Worm (Caenorhabditis elegans): ENCODE results near the gene tag-30.

The tag-30 gene

ce11 chrIV:11820067-11820913, 34.7 kb downstream of the tag-30 start:
- TF ChIP-seq ceh-9 (tag; optimal IDR thresholded peaks at IDR 0.05) = no peak
- no peak for TF ChIP-seq elt-4 (tag; optimal IDR thresholded peaks at IDR 0.05)
- TF ChIP-seq ceh-31 (tag; optimal IDR thresholded peaks at IDR 0.05) = no peak
- no peak for TF ChIP-seq lin-11 (tag; optimal IDR thresholded peaks at IDR 0.05)
- TF ChIP-seq ama-1 (optimal IDR thresholded peaks at IDR 0.05) = peak; percentile 63

ce11 chrIV:11813901-11814300, 41.1 kb downstream of the tag-30 start, which contains the start of gene M117.1:
TSS of gene M117.1 (plus strand) at chrIV:11814247.
- no peak for TF ChIP-seq pat-9 (tag; optimal IDR thresholded peaks at IDR 0.05)
- TF ChIP-seq F13H6.1 (tag; optimal IDR thresholded peaks at IDR 0.05) = no peak
- TF ChIP-seq gmeb-2 (tag; optimal IDR thresholded peaks at IDR 0.05) = no peak
- TF ChIP-seq ahr-1 (tag; optimal IDR thresholded peaks at IDR 0.05) = no peak
- TF ChIP-seq lin-11 (tag; optimal IDR thresholded peaks at IDR 0.05) = no peak
- TF ChIP-seq fax-1 (tag; optimal IDR thresholded peaks at IDR 0.05) = no peak

- TF ChIP-seq C08G9.2 (tag; optimal IDR thresholded peaks at IDR 0.05) = no peak
- TF ChIP-seq K09A11.1 (tag; optimal IDR thresholded peaks at IDR 0.05; ENCODE audit: insufficient read depth) = no peak
Observed at ce11 chrIV:11812017-11812416, 42.9 kb downstream of the tag-30 start.

DNA sequence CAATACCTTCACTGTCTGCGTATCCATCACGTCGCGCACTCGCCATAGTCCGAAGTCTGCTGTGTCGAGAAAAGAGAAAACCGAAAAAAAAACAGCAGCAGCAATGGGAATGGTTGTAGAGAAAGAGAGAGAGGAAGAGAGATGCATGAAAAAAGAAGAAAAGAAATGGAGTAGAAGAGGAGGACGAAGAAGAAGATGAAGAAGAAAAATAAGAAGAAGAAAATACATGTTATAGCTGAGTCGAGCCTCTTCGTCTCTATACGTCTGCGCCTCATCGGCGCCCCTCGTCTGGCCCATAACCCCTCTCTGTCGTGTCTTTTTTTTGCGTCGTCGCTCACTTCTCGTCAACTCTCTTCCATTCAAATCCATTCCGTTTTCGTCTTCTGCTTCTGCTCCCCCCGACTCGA, 45.2 kb downstream of the tag-30 start:
- peak; percentile 73 for TF ChIP-seq nfya-1 (tag; optimal IDR thresholded peaks at IDR 0.05)
- TF ChIP-seq tbx-2 (tag; optimal IDR thresholded peaks at IDR 0.05) = peak; percentile 66
- peak; percentile 84 for TF ChIP-seq ceh-18 (tag; optimal IDR thresholded peaks at IDR 0.05)
- no peak for TF ChIP-seq odd-2 (tag; optimal IDR thresholded peaks at IDR 0.05)
- peak; percentile 0 for TF ChIP-seq ceh-14 (tag; optimal IDR thresholded peaks at IDR 0.05)
- TF ChIP-seq ceh-31 (tag; optimal IDR thresholded peaks at IDR 0.05) = peak; percentile 58
- peak; percentile 27 for TF ChIP-seq pros-1 (tag; optimal IDR thresholded peaks at IDR 0.05)
- TF ChIP-seq che-1 (tag; optimal IDR thresholded peaks at IDR 0.05) = no peak
- peak; percentile 82 for TF ChIP-seq unc-42 (tag; optimal IDR thresholded peaks at IDR 0.05)

DNA sequence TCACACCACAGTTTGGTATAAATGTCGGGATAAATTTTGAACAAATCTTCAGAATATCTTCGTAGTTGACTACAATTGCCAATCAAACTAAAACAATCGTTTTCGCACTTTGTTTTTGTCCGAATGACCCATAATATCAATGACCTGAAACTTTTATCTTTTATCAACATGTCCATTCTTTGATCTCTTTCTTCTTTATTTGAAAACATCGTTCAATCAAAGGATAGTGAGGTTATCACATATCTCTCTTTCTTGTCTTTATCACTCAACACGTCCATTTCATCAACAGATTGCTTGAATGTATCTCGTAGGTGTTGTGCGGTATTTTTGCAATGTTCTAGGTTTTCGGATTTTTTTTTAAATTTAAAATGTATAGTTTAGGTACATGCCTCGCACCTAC, 45.9 kb downstream of the tag-30 start:
- TF ChIP-seq pha-4 (tag; optimal IDR thresholded peaks at IDR 0.05) = no peak

DNA sequence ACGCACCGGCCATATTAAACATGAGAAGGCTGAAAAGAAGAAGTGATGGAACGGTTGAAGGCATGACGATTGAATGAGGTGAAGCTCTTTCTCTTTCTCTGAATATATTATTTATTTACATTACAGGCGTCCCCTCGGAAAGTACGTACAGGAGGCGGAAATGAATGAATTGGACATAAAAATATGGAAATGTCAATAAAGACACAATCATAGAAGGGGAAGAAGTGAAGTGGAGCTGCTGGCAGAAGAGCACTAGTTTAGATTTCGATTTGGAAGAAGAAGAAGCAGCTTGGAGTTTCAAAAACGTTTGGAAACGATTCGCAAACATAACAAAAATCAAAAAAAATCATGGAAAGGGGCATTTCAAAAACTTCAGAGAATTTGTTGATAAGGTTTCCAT, 50.9 kb downstream of the tag-30 start, which contains the start of gene H01G02.1:
H01G02.1 (minus strand) TSS at position 101 of the 400 bp plus-strand sequence.
- no peak for TF ChIP-seq ets-4 (tag; optimal IDR thresholded peaks at IDR 0.05)
- no peak for TF ChIP-seq C38D4.7 (GFP tag; optimal IDR thresholded peaks at IDR 0.05)
- TF ChIP-seq ttx-3 (tag; optimal IDR thresholded peaks at IDR 0.05) = no peak
- TF ChIP-seq ama-1 (optimal IDR thresholded peaks at IDR 0.05) = no peak
- TF ChIP-seq lin-11 (tag; optimal IDR thresholded peaks at IDR 0.05) = no peak
- TF ChIP-seq K09A11.1 (tag; optimal IDR thresholded peaks at IDR 0.05; ENCODE audit: insufficient read depth) = no peak
- no peak for TF ChIP-seq fkh-6 (tag; optimal IDR thresholded peaks at IDR 0.05)
- TF ChIP-seq ztf-16 (tag; optimal IDR thresholded peaks at IDR 0.05) = no peak
- TF ChIP-seq ceh-14 (tag; optimal IDR thresholded peaks at IDR 0.05) = no peak
- TF ChIP-seq ceh-31 (tag; optimal IDR thresholded peaks at IDR 0.05) = no peak

ce11 chrIV:11803044-11803443, 51.9 kb downstream of the tag-30 start, which contains the start of gene H01G02.4:
TSS of gene H01G02.4 (minus strand) at chrIV:11803144.
- TF ChIP-seq ceh-2 (tag; optimal IDR thresholded peaks at IDR 0.05) = no peak
- no peak for TF ChIP-seq ttx-3 (tag; optimal IDR thresholded peaks at IDR 0.05)
- TF ChIP-seq nhr-232 (tag; optimal IDR thresholded peaks at IDR 0.05) = no peak
- no peak for TF ChIP-seq pax-1 (tag; optimal IDR thresholded peaks at IDR 0.05)
- TF ChIP-seq ets-4 (tag; optimal IDR thresholded peaks at IDR 0.05) = no peak
- no peak for TF ChIP-seq ref-2 (tag; optimal IDR thresholded peaks at IDR 0.05)
- no peak for TF ChIP-seq elt-2 (tag; optimal IDR thresholded peaks at IDR 0.05)
- no peak for TF ChIP-seq ceh-45 (GFP tag; IDR thresholded peaks at IDR 0.05)
- no peak for TF ChIP-seq gmeb-2 (tag; optimal IDR thresholded peaks at IDR 0.05)
